Fruit fly (Drosophila melanogaster) whole organism, adult: ENCODE results near the gene CG10863.

Experiments
- CG7045 ChIP-seq: fragments of 200-800 bp; sonication (Bioruptor generic); optimal IDR thresholded peaks from 2 replicates; lab custom pipeline; 2017; ENCODE audit warnings: missing biosample characterization, mild to moderate bottlenecking, missing genetic modification characterization
- CG7101 ChIP-seq: fragments of 200-800 bp; sonication (Bioruptor generic); optimal IDR thresholded peaks from 2 replicates; lab custom pipeline; 2018; ENCODE audit warnings: missing biosample characterization, mild to moderate bottlenecking, missing genetic modification characterization, moderate library complexity
- Clk ChIP-seq: fragments of 200-800 bp; sonication (Bioruptor generic); optimal IDR thresholded peaks from 2 replicates; lab custom pipeline; 2017; ENCODE audit warnings: missing biosample characterization, missing genetic modification characterization
- Mnt ChIP-seq: fragments of 200-800 bp; sonication (Bioruptor generic); optimal IDR thresholded peaks from 2 replicates; lab custom pipeline; 2016; ENCODE audit warnings: missing biosample characterization, mild to moderate bottlenecking, missing genetic modification characterization
- cic ChIP-seq: fragments of 200-800 bp; sonication (Bioruptor generic); optimal IDR thresholded peaks from 2 replicates; lab custom pipeline; 2017; ENCODE audit warnings: missing biosample characterization, mild to moderate bottlenecking, missing genetic modification characterization, moderate library complexity
- kay ChIP-seq: fragments of 200-800 bp; sonication (Bioruptor generic); peaks from one replicate; lab custom pipeline; 2016; ENCODE audit warnings: missing biosample characterization, missing genetic modification characterization, borderline replicate concordance

dm6 chr3L:3970372-3971031 lies 28.2 kb upstream of the CG10863 start:
- TF ChIP-seq Clk (GFP tag; lab: Kevin White, UChicago) (no peak), kay (GFP tag; lab: Kevin White, UChicago) (no peak), CG7045 (no peak), cic (GFP tag; lab: Kevin White, UChicago) (no peak), Mnt (GFP tag; lab: Kevin White, UChicago) (no peak), CG7101 (tag; lab: Kevin White, UChicago) (no peak)
